Fruit fly (Drosophila melanogaster) whole organism, embryonic: ENCODE data around the gene JMJD5.
A peak's percentile ranks its signal among the peaks of the same experiment; 100 is the strongest.

Experiments used
- Abd-B ChIP-seq: fragments of 200-800 bp; sonication (Bioruptor generic); optimal IDR thresholded peaks from 2 replicates; lab custom pipeline; 2018; ENCODE audit warnings: missing biosample characterization, mild to moderate bottlenecking, missing genetic modification characterization, moderate library complexity
- Bdp1 ChIP-seq: fragments of 200-800 bp; sonication (Bioruptor generic); optimal IDR thresholded peaks from 3 replicates; lab custom pipeline; 2016; ENCODE audit warnings: missing biosample characterization, missing genetic modification characterization
- CG11085 ChIP-seq: fragments of 200-800 bp; sonication (Bioruptor generic); IDR thresholded peaks from 2 replicates; pipeline ENCODE4 v1.3.6; 2022; ENCODE audit warnings: missing biosample characterization, missing genetic modification characterization
- CG11695 ChIP-seq: fragments of 200-800 bp; sonication (Bioruptor generic); IDR thresholded peaks from 3 replicates; pipeline ENCODE4 v1.3.6; 2022; ENCODE audit warnings: missing biosample characterization, missing genetic modification characterization
- CG11696 ChIP-seq: fragments of 200-800 bp; sonication (Bioruptor generic); IDR thresholded peaks from 2 replicates; pipeline ENCODE4 v1.3.6; 2022; ENCODE audit warnings: missing biosample characterization, missing genetic modification characterization
- CG12219 ChIP-seq: fragments of 200-800 bp; sonication (Bioruptor generic); optimal IDR thresholded peaks from 3 replicates; lab custom pipeline; 2018; ENCODE audit warnings: missing biosample characterization, mild to moderate bottlenecking, missing genetic modification characterization
- CG12299 ChIP-seq: fragments of 200-800 bp; sonication (Bioruptor generic); optimal IDR thresholded peaks from 2 replicates; lab custom pipeline; 2018; ENCODE audit warnings: missing biosample characterization, mild to moderate bottlenecking, missing genetic modification characterization
- CG15011 ChIP-seq: fragments of 200-800 bp; sonication (Bioruptor generic); optimal IDR thresholded peaks from 3 replicates; lab custom pipeline; 2018; ENCODE audit warnings: missing biosample characterization, mild to moderate bottlenecking, missing genetic modification characterization
- CG15269 ChIP-seq: fragments of 200-800 bp; sonication (Bioruptor generic); optimal IDR thresholded peaks from 2 replicates; lab custom pipeline; 2018; ENCODE audit warnings: missing biosample characterization, mild to moderate bottlenecking, missing genetic modification characterization, moderate library complexity
- CG16863 ChIP-seq: fragments of 200-800 bp; sonication (Bioruptor generic); optimal IDR thresholded peaks from 3 replicates; lab custom pipeline; 2016; ENCODE audit warnings: missing biosample characterization, missing genetic modification characterization
- CG18619 ChIP-seq: fragments of 200-800 bp; sonication (Bioruptor generic); optimal IDR thresholded peaks from 3 replicates; lab custom pipeline; 2017; ENCODE audit warnings: missing biosample characterization, mild to moderate bottlenecking, missing genetic modification characterization
- CG2116 ChIP-seq: fragments of 200-800 bp; sonication (Bioruptor generic); optimal IDR thresholded peaks from 3 replicates; lab custom pipeline; 2018; ENCODE audit warnings: missing biosample characterization, mild to moderate bottlenecking, missing genetic modification characterization
- CG31441 ChIP-seq: fragments of 200-800 bp; sonication (Bioruptor generic); IDR thresholded peaks from 2 replicates; pipeline ENCODE4 v1.3.6; 2022; ENCODE audit warnings: missing biosample characterization, missing genetic modification characterization
- CG32767 ChIP-seq: fragments of 200-800 bp; sonication (Bioruptor generic); IDR thresholded peaks from 2 replicates; pipeline ENCODE4 v1.3.6; 2022; ENCODE audit warnings: missing biosample characterization, missing genetic modification characterization
- CG34376 ChIP-seq: fragments of 200-800 bp; sonication (Bioruptor generic); optimal IDR thresholded peaks from 2 replicates; lab custom pipeline; 2018; ENCODE audit warnings: missing biosample characterization, mild to moderate bottlenecking, missing genetic modification characterization
- CG4707 ChIP-seq: fragments of 200-800 bp; sonication (Bioruptor generic); optimal IDR thresholded peaks from 2 replicates; lab custom pipeline; 2018; ENCODE audit warnings: missing biosample characterization, mild to moderate bottlenecking, missing genetic modification characterization, moderate library complexity
- CG6813 ChIP-seq: fragments of 200-800 bp; sonication (Bioruptor generic); optimal IDR thresholded peaks from 2 replicates; lab custom pipeline; 2017; ENCODE audit warnings: missing biosample characterization, missing genetic modification characterization, mild to moderate bottlenecking, moderate library complexity, missing genetic modification reagents
- CG7271 ChIP-seq: fragments of 200-800 bp; sonication (Bioruptor generic); optimal IDR thresholded peaks from 2 replicates; lab custom pipeline; 2018; ENCODE audit warnings: missing biosample characterization, mild to moderate bottlenecking, missing genetic modification characterization, moderate library complexity
- CG8359 ChIP-seq: fragments of 200-800 bp; sonication (Bioruptor generic); optimal IDR thresholded peaks from 2 replicates; lab custom pipeline; 2017; ENCODE audit warnings: missing biosample characterization, mild to moderate bottlenecking, missing genetic modification characterization, borderline replicate concordance
- CG8924 ChIP-seq: fragments of 200-800 bp; optimal IDR thresholded peaks from 3 replicates; lab custom pipeline; 2019; ENCODE audit warnings: missing biosample characterization, mild to moderate bottlenecking, missing genetic modification characterization, moderate library complexity
- CG9215 ChIP-seq: fragments of 200-800 bp; sonication (Bioruptor generic); IDR thresholded peaks from 2 replicates; pipeline ENCODE4 v1.3.6; 2022; ENCODE audit warnings: missing biosample characterization, missing genetic modification characterization
- Chrac-16 ChIP-seq: fragments of 200-800 bp; sonication (Bioruptor generic); optimal IDR thresholded peaks from 3 replicates; lab custom pipeline; 2016; ENCODE audit warnings: missing biosample characterization, missing genetic modification characterization
- HmgD ChIP-seq: fragments of 200-800 bp; sonication (Bioruptor generic); optimal IDR thresholded peaks from 3 replicates; lab custom pipeline; 2016; ENCODE audit warnings: missing biosample characterization, missing genetic modification characterization
- Hmr ChIP-seq: fragments of 200-800 bp; sonication (Bioruptor generic); optimal IDR thresholded peaks from 3 replicates; lab custom pipeline; 2017; ENCODE audit warnings: mild to moderate bottlenecking, missing biosample characterization, missing genetic modification reagents, missing genetic modification characterization
- Hr51 ChIP-seq, 2 experiments: fragments of 200-800 bp; sonication (Bioruptor generic); optimal IDR thresholded peaks; 2 replicates in 1 of 2; 3 replicates in 1 of 2; lab custom pipeline; 2016 to 2018; ENCODE audit warnings: missing biosample characterization in 2 of 2, missing genetic modification characterization in 2 of 2, mild to moderate bottlenecking in 1 of 2, moderate library complexity in 1 of 2
- Med ChIP-seq: fragments of 200-800 bp; sonication (Bioruptor generic); peaks from one replicate; lab custom pipeline; 2016; ENCODE audit warnings: missing biosample characterization, missing genetic modification characterization, mild to moderate bottlenecking, inconsistent platforms, moderate library complexity
- Nf-YB ChIP-seq: fragments of 200-800 bp; sonication (Bioruptor generic); optimal IDR thresholded peaks from 3 replicates; lab custom pipeline; 2019; ENCODE audit warnings: missing biosample characterization, mild to moderate bottlenecking, missing genetic modification characterization, moderate library complexity
- Nf-YC ChIP-seq: fragments of 200-800 bp; optimal IDR thresholded peaks from 3 replicates; lab custom pipeline; 2019; ENCODE audit warnings: missing biosample characterization, mild to moderate bottlenecking, missing genetic modification characterization, moderate library complexity
- Ptx1 ChIP-seq: fragments of 200-800 bp; sonication (Bioruptor generic); IDR thresholded peaks from 2 replicates; pipeline ENCODE4 v1.3.6; 2022; ENCODE audit warnings: missing biosample characterization, missing genetic modification characterization
- Tbp ChIP-seq: fragments of >200 bp; optimal IDR thresholded peaks from 2 replicates; lab custom pipeline; 2018; ENCODE audit warnings: missing biosample characterization, missing genetic modification characterization
- al ChIP-seq: fragments of 200-800 bp; sonication (Bioruptor generic); IDR thresholded peaks from 2 replicates; pipeline ENCODE4 v1.3.6; 2022; ENCODE audit warnings: missing biosample characterization, missing genetic modification characterization
- az2 ChIP-seq: fragments of 200-800 bp; sonication (Bioruptor generic); optimal IDR thresholded peaks from 3 replicates; lab custom pipeline; 2016; ENCODE audit warnings: missing biosample characterization, missing genetic modification characterization
- cad ChIP-seq: fragments of >200 bp; optimal IDR thresholded peaks from 2 replicates; lab custom pipeline; 2017; ENCODE audit warnings: missing biosample characterization, missing genetic modification characterization
- cwo ChIP-seq: fragments of 200-800 bp; sonication (Bioruptor generic); optimal IDR thresholded peaks from 3 replicates; lab custom pipeline; 2017; ENCODE audit warnings: missing biosample characterization, missing genetic modification characterization, mild to moderate bottlenecking, moderate library complexity, missing genetic modification reagents
- danr ChIP-seq: fragments of 200-800 bp; sonication (Bioruptor generic); IDR thresholded peaks from 2 replicates; pipeline ENCODE4 v1.3.6; 2022; ENCODE audit warnings: missing biosample characterization, missing genetic modification characterization
- dm ChIP-seq: fragments of 200-800 bp; sonication (Bioruptor generic); optimal IDR thresholded peaks from 3 replicates; lab custom pipeline; 2016; ENCODE audit warnings: missing biosample characterization, missing genetic modification characterization
- esg ChIP-seq: fragments of 200-800 bp; sonication (Bioruptor generic); conservative IDR thresholded peaks from 2 replicates; pipeline ENCODE4 v1.3.6; 2022; ENCODE audit warnings: missing biosample characterization, missing genetic modification characterization
- eyg ChIP-seq: fragments of 200-800 bp; sonication (Bioruptor generic); optimal IDR thresholded peaks from 3 replicates; lab custom pipeline; 2016; ENCODE audit warnings: missing biosample characterization, missing genetic modification characterization
- h ChIP-seq: fragments of >200 bp; optimal IDR thresholded peaks from 2 replicates; lab custom pipeline; 2017
- ham ChIP-seq: fragments of 200-800 bp; sonication (Bioruptor generic); IDR thresholded peaks from 2 replicates; pipeline ENCODE4 v1.3.6; 2022; ENCODE audit warnings: missing biosample characterization, missing genetic modification characterization
- jumu ChIP-seq: fragments of 200-800 bp; sonication (Bioruptor generic); optimal IDR thresholded peaks from 3 replicates; lab custom pipeline; 2016; ENCODE audit warnings: missing biosample characterization, missing genetic modification characterization
- lab ChIP-seq: fragments of 200-800 bp; sonication (Bioruptor generic); optimal IDR thresholded peaks from 3 replicates; lab custom pipeline; 2017; ENCODE audit warnings: missing biosample characterization, missing genetic modification characterization, mild to moderate bottlenecking, moderate library complexity, missing genetic modification reagents
- lbe ChIP-seq: fragments of 200-800 bp; sonication (Bioruptor generic); optimal IDR thresholded peaks from 2 replicates; lab custom pipeline; 2016; ENCODE audit warnings: missing biosample characterization, mild to moderate bottlenecking, missing genetic modification characterization
- nerfin-2 ChIP-seq: fragments of 200-800 bp; sonication (Bioruptor generic); IDR thresholded peaks from 2 replicates; pipeline ENCODE4 v1.3.6; 2022; ENCODE audit warnings: missing biosample characterization, missing genetic modification characterization; ENCODE audit not compliant: partially characterized antibody
- pita ChIP-seq: fragments of 200-800 bp; sonication (Bioruptor generic); optimal IDR thresholded peaks from 2 replicates; lab custom pipeline; 2017; ENCODE audit warnings: missing biosample characterization, mild to moderate bottlenecking, missing genetic modification characterization
- pnt ChIP-seq: fragments of 200-800 bp; sonication (Bioruptor generic); optimal IDR thresholded peaks from 3 replicates; lab custom pipeline; 2016; ENCODE audit warnings: missing biosample characterization, missing genetic modification characterization
- scrt ChIP-seq: fragments of 200-800 bp; sonication (Bioruptor generic); optimal IDR thresholded peaks from 2 replicates; lab custom pipeline; 2018; ENCODE audit warnings: missing biosample characterization, mild to moderate bottlenecking, missing genetic modification characterization, moderate library complexity
- ssp ChIP-seq: fragments of 200-800 bp; sonication (Bioruptor generic); IDR thresholded peaks from 2 replicates; pipeline ENCODE4 v1.3.6; 2022; ENCODE audit warnings: missing biosample characterization, missing genetic modification characterization
- trh ChIP-seq: fragments of 200-800 bp; sonication (Bioruptor generic); optimal IDR thresholded peaks from 2 replicates; lab custom pipeline; 2016; ENCODE audit warnings: missing biosample characterization, missing genetic modification characterization
- unc-4 ChIP-seq: fragments of 200-800 bp; sonication (Bioruptor generic); IDR thresholded peaks from 2 replicates; pipeline ENCODE4 v1.3.6; 2022; ENCODE audit warnings: missing biosample characterization, missing genetic modification characterization; ENCODE audit not compliant: partially characterized antibody

The JMJD5 gene

DNA sequence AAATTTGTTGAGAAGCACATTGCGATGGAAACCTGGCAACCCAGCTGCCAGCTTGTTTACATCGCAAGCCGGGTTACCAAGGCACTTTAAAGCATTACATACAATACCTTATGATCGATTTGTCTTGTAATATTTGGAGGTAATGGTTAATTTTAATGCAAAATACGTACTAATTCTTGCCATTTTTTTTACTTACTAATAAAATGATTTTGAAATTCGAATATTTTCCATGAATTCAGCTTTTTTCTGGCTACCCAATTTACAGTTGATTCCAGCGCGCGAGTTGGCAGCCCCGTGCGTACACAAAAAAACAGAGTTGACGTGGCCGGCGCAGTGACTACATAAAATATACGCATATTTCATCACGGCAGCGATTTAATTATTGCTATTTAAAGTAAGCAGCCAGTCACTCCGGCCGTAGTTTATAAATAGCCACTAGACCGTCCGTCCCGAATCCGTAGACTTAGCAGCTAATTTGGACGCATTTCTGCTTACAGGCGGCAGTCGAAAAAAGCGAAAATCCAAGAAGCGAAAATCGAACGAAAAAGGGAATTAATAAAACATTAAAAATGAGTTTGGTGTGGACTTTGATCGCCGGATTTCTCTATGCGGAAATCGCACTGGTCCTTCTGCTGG lies 3.5 kb downstream of the JMJD5 start, which contains the start of the genes CG13901 and CG13887 (continued):
- TF ChIP-seq lab (GFP tag; lab: Kevin White, UChicago) (peak; percentile 94), CG11085 (GFP tag; lab: Robert Waterston, UW) (peak; percentile 73), cwo (GFP tag; lab: Kevin White, UChicago) (peak; percentile 83), cad (no peak), h (lab: Kevin White, UChicago) (no peak), Chrac-16 (GFP tag; lab: Kevin White, UChicago) (peak; percentile 94), nerfin-2 (GFP tag; lab: Robert Waterston, UW) (no peak), CG7271 (peak; percentile 78), CG9215 (GFP tag; lab: Robert Waterston, UW) (peak; percentile 85), Hmr (GFP tag; lab: Kevin White, UChicago) (peak; percentile 92), CG8924 (tag; lab: Kevin White, UChicago) (peak; percentile 89), ssp (GFP tag; lab: Robert Waterston, UW) (peak; percentile 76), pnt (GFP tag; lab: Kevin White, UChicago) (peak; percentile 93), HmgD (GFP tag; lab: Kevin White, UChicago) (peak; percentile 89), lbe (GFP tag; lab: Kevin White, UChicago) (peak; percentile 84), CG12299 (tag; lab: Kevin White, UChicago) (peak; percentile 87), danr (peak; percentile 82), CG31441 (peak; percentile 91), trh (GFP tag; lab: Kevin White, UChicago) (peak; percentile 73), CG18619 (GFP tag; lab: Kevin White, UChicago) (peak; percentile 84), Abd-B (peak; percentile 94), unc-4 (GFP tag; lab: Robert Waterston, UW) (no peak), az2 (peak; percentile 91), CG15011 (GFP tag; lab: Kevin White, UChicago) (no peak), CG6813 (GFP tag; lab: Kevin White, UChicago) (peak; percentile 75), esg (GFP tag; lab: Robert Waterston, UW) (peak; percentile 81), CG32767 (GFP tag; lab: Robert Waterston, UW) (peak; percentile 79), Ptx1 (GFP tag; lab: Robert Waterston, UW) (peak; percentile 90), Nf-YB (GFP tag; lab: Kevin White, UChicago) (peak; percentile 70), Bdp1 (GFP tag; lab: Kevin White, UChicago) (peak; percentile 84), ham (GFP tag; lab: Robert Waterston, UW) (peak; percentile 76), jumu (peak; percentile 92), scrt (GFP tag; lab: Kevin White, UChicago) (no peak), dm (GFP tag; lab: Kevin White, UChicago) (peak; percentile 94), CG16863 (GFP tag; lab: Kevin White, UChicago) (peak; percentile 89), pita (no peak), al (peak; percentile 83), CG11695 (peak; percentile 84), CG12219 (GFP tag; lab: Kevin White, UChicago) (peak; percentile 79), Nf-YC (peak; percentile 83), eyg (GFP tag; lab: Kevin White, UChicago) (peak; percentile 90), CG15269 (tag; lab: Kevin White, UChicago) (peak; percentile 89), CG34376 (GFP tag; lab: Kevin White, UChicago) (peak; percentile 91), Med (GFP tag; lab: Kevin White, UChicago) (peak; percentile 97), CG4707 (GFP tag; lab: Kevin White, UChicago) (peak; percentile 53), Hr51 (GFP tag; optimal IDR thresholded peaks at IDR 0.05; lab: Kevin White, UChicago) (peak; percentile 91 to 93), CG8359 (GFP tag; lab: Kevin White, UChicago) (peak; percentile 59), CG11696 (GFP tag; lab: Robert Waterston, UW) (peak; percentile 76), Tbp (GFP tag; lab: Kevin White, UChicago) (no peak), CG2116 (GFP tag; lab: Kevin White, UChicago) (peak; percentile 87)
